Fruit fly (Drosophila melanogaster) whole organism, embryonic: ENCODE results near the gene ball.

Source experiments
- Ada2b ChIP-seq: fragments of 200-800 bp; sonication (Bioruptor generic); IDR thresholded peaks from 2 replicates; pipeline ENCODE4 v1.3.6; 2022; ENCODE audit warnings: missing biosample characterization, missing genetic modification characterization
- Aef1 ChIP-seq: fragments of 200-800 bp; sonication (Bioruptor generic); IDR thresholded peaks from 3 replicates; pipeline ENCODE4 v1.3.6; 2022; ENCODE audit warnings: missing biosample characterization, missing genetic modification characterization
- B-H1 ChIP-seq: fragments of 200-800 bp; sonication (Bioruptor generic); IDR thresholded peaks from 3 replicates; pipeline ENCODE4 v1.3.6; 2022; ENCODE audit warnings: missing biosample characterization, missing genetic modification characterization
- CG13424 ChIP-seq: fragments of 200-800 bp; sonication (Bioruptor generic); optimal IDR thresholded peaks from 2 replicates; lab custom pipeline; 2019; ENCODE audit warnings: missing biosample characterization, mild to moderate bottlenecking, missing genetic modification characterization, moderate library complexity
- CG14965 ChIP-seq: fragments of 200-800 bp; sonication (Bioruptor generic); optimal IDR thresholded peaks from 2 replicates; lab custom pipeline; 2016; ENCODE audit warnings: missing biosample characterization, missing genetic modification characterization, borderline replicate concordance
- CG16815 ChIP-seq: fragments of 200-800 bp; sonication (Bioruptor generic); optimal IDR thresholded peaks from 3 replicates; lab custom pipeline; 2017; ENCODE audit warnings: missing biosample characterization, mild to moderate bottlenecking, missing genetic modification characterization
- CG18011 ChIP-seq: fragments of 200-800 bp; sonication (Bioruptor generic); optimal IDR thresholded peaks from 2 replicates; lab custom pipeline; 2017; ENCODE audit warnings: missing biosample characterization, missing genetic modification characterization, mild to moderate bottlenecking, moderate library complexity, missing genotype
- CG18764 ChIP-seq: fragments of 200-800 bp; sonication (Bioruptor generic); optimal IDR thresholded peaks from 3 replicates; lab custom pipeline; 2016; ENCODE audit warnings: missing biosample characterization, missing genetic modification characterization
- CG2678 ChIP-seq: fragments of 200-800 bp; sonication (Bioruptor generic); optimal IDR thresholded peaks from 3 replicates; lab custom pipeline; 2019; ENCODE audit warnings: missing biosample characterization, mild to moderate bottlenecking, missing genetic modification characterization, moderate library complexity
- CG2875 ChIP-seq: fragments of 200-800 bp; sonication (Bioruptor generic); optimal IDR thresholded peaks from 2 replicates; lab custom pipeline; 2017; ENCODE audit warnings: missing biosample characterization, mild to moderate bottlenecking, missing genetic modification characterization, missing genetic modification reagents
- CG32772 ChIP-seq: fragments of 200-800 bp; sonication (Bioruptor generic); IDR thresholded peaks from 2 replicates; pipeline ENCODE4 v1.3.6; 2022; ENCODE audit warnings: missing biosample characterization, missing genetic modification characterization
- CG6813 ChIP-seq: fragments of 200-800 bp; sonication (Bioruptor generic); optimal IDR thresholded peaks from 2 replicates; lab custom pipeline; 2017; ENCODE audit warnings: missing biosample characterization, missing genetic modification characterization, mild to moderate bottlenecking, moderate library complexity, missing genetic modification reagents
- CG8944 ChIP-seq: fragments of 200-800 bp; sonication (Bioruptor generic); optimal IDR thresholded peaks from 3 replicates; lab custom pipeline; 2016; ENCODE audit warnings: missing biosample characterization, missing genetic modification characterization
- CG9437 ChIP-seq: fragments of 200-800 bp; sonication (Bioruptor generic); optimal IDR thresholded peaks from 2 replicates; lab custom pipeline; 2018; ENCODE audit warnings: missing biosample characterization, mild to moderate bottlenecking, missing genetic modification characterization
- CG9727 ChIP-seq: fragments of 200-800 bp; sonication (Bioruptor generic); optimal IDR thresholded peaks from 3 replicates; lab custom pipeline; 2017; ENCODE audit warnings: missing biosample characterization, mild to moderate bottlenecking, missing genetic modification characterization
- CG9817 ChIP-seq: fragments of 200-800 bp; sonication (Bioruptor generic); optimal IDR thresholded peaks from 2 replicates; lab custom pipeline; 2018; ENCODE audit warnings: missing biosample characterization, mild to moderate bottlenecking, missing genetic modification characterization, moderate library complexity
- CG9876 ChIP-seq: fragments of 200-800 bp; sonication (Bioruptor generic); optimal IDR thresholded peaks from 2 replicates; lab custom pipeline; 2016; ENCODE audit warnings: missing biosample characterization, missing genetic modification characterization
- CHES-1-like ChIP-seq: fragments of 200-800 bp; sonication (Bioruptor generic); optimal IDR thresholded peaks from 2 replicates; lab custom pipeline; 2016; ENCODE audit warnings: missing biosample characterization, missing genetic modification characterization
- Camta ChIP-seq: fragments of 200-800 bp; sonication (Bioruptor generic); optimal IDR thresholded peaks from 2 replicates; lab custom pipeline; 2016; ENCODE audit warnings: missing biosample characterization, missing genetic modification characterization
- Fer1 ChIP-seq: fragments of 200-800 bp; sonication (Bioruptor generic); optimal IDR thresholded peaks from 2 replicates; lab custom pipeline; 2017; ENCODE audit warnings: missing biosample characterization, mild to moderate bottlenecking, missing genetic modification characterization
- GATAe ChIP-seq: fragments of 200-800 bp; sonication (Bioruptor generic); conservative IDR thresholded peaks from 2 replicates; pipeline ENCODE4 v1.3.6; 2022; ENCODE audit warnings: missing biosample characterization, missing genetic modification characterization
- H15 ChIP-seq: fragments of 200-800 bp; sonication (Bioruptor generic); IDR thresholded peaks from 3 replicates; pipeline ENCODE4 v1.3.6; 2022; ENCODE audit warnings: missing biosample characterization, missing genetic modification characterization
- H2.0 ChIP-seq: fragments of 200-800 bp; sonication (Bioruptor generic); IDR thresholded peaks from 2 replicates; pipeline ENCODE4 v1.3.6; 2022; ENCODE audit warnings: missing biosample characterization, missing genetic modification characterization
- HLHmδ ChIP-seq: fragments of 200-800 bp; sonication (Bioruptor generic); optimal IDR thresholded peaks from 2 replicates; lab custom pipeline; 2018; ENCODE audit warnings: missing biosample characterization, mild to moderate bottlenecking, missing genetic modification characterization, moderate library complexity
- Nf-YA ChIP-seq: fragments of 200-800 bp; sonication (Bioruptor generic); IDR thresholded peaks from 2 replicates; pipeline ENCODE4 v1.3.6; 2022; ENCODE audit warnings: missing biosample characterization, missing genetic modification characterization
- Optix ChIP-seq: fragments of 200-800 bp; sonication (Bioruptor generic); IDR thresholded peaks from 3 replicates; pipeline ENCODE4 v1.3.6; 2022; ENCODE audit warnings: missing biosample characterization, missing genetic modification characterization
- Poxn ChIP-seq: fragments of 200-800 bp; sonication (Bioruptor generic); IDR thresholded peaks from 2 replicates; pipeline ENCODE4 v1.3.6; 2022; ENCODE audit warnings: missing biosample characterization, missing genetic modification characterization
- Ptx1 ChIP-seq: fragments of 200-800 bp; sonication (Bioruptor generic); IDR thresholded peaks from 2 replicates; pipeline ENCODE4 v1.3.6; 2022; ENCODE audit warnings: missing biosample characterization, missing genetic modification characterization
- Six4 ChIP-seq: fragments of 200-800 bp; sonication (Bioruptor generic); optimal IDR thresholded peaks from 2 replicates; lab custom pipeline; 2016; ENCODE audit warnings: missing biosample characterization, missing genetic modification characterization
- abd-A ChIP-seq: fragments of 200-800 bp; sonication (Bioruptor generic); optimal IDR thresholded peaks from 3 replicates; lab custom pipeline; 2019; ENCODE audit warnings: missing biosample characterization, mild to moderate bottlenecking, missing genetic modification characterization, moderate library complexity
- al ChIP-seq: fragments of 200-800 bp; sonication (Bioruptor generic); IDR thresholded peaks from 2 replicates; pipeline ENCODE4 v1.3.6; 2022; ENCODE audit warnings: missing biosample characterization, missing genetic modification characterization
- ato ChIP-seq: fragments of 200-800 bp; sonication (Bioruptor generic); IDR thresholded peaks from 2 replicates; pipeline ENCODE4 v1.3.6; 2022; ENCODE audit warnings: missing biosample characterization, missing genetic modification characterization; ENCODE audit not compliant: partially characterized antibody
- bcd ChIP-seq: fragments of 200-800 bp; sonication (Bioruptor generic); optimal IDR thresholded peaks from 2 replicates; lab custom pipeline; 2017; ENCODE audit warnings: missing biosample characterization, mild to moderate bottlenecking, missing genetic modification characterization
- croc ChIP-seq: fragments of 200-800 bp; sonication (Bioruptor generic); conservative IDR thresholded peaks from 3 replicates; pipeline ENCODE4 v1.3.6; 2022; ENCODE audit warnings: missing biosample characterization, missing genetic modification characterization
- fd102C ChIP-seq: fragments of 200-800 bp; sonication (Bioruptor generic); optimal IDR thresholded peaks from 2 replicates; lab custom pipeline; 2018; ENCODE audit warnings: missing biosample characterization, mild to moderate bottlenecking, missing genetic modification characterization, moderate library complexity
- gro ChIP-seq: fragments of 200-800 bp; sonication (Bioruptor generic); optimal IDR thresholded peaks from 2 replicates; lab custom pipeline; 2016; ENCODE audit warnings: missing biosample characterization, missing genetic modification characterization
- kni ChIP-seq: fragments of 200-800 bp; sonication (Bioruptor generic); optimal IDR thresholded peaks from 3 replicates; lab custom pipeline; 2017; ENCODE audit warnings: mild to moderate bottlenecking, missing biosample characterization, missing genetic modification reagents, missing genetic modification characterization
- nau ChIP-seq: fragments of 200-800 bp; sonication (Bioruptor generic); optimal IDR thresholded peaks from 3 replicates; lab custom pipeline; 2017; ENCODE audit warnings: missing biosample characterization, mild to moderate bottlenecking, missing genetic modification characterization, missing genetic modification reagents
- p53 ChIP-seq: fragments of 200-800 bp; sonication (Bioruptor generic); optimal IDR thresholded peaks from 2 replicates; lab custom pipeline; 2016; ENCODE audit warnings: missing biosample characterization, missing genetic modification characterization
- phol ChIP-seq: fragments of 200-800 bp; sonication (Bioruptor generic); optimal IDR thresholded peaks from 3 replicates; lab custom pipeline; 2018; ENCODE audit warnings: missing biosample characterization, mild to moderate bottlenecking, missing genetic modification characterization, moderate library complexity
- pum ChIP-seq: fragments of 200-800 bp; sonication (Bioruptor generic); optimal IDR thresholded peaks from 2 replicates; lab custom pipeline; 2016; ENCODE audit warnings: missing biosample characterization, missing genetic modification characterization
- repo ChIP-seq: fragments of 200-800 bp; sonication (Bioruptor generic); optimal IDR thresholded peaks from 2 replicates; lab custom pipeline; 2016; ENCODE audit warnings: missing biosample characterization, missing genetic modification characterization
- rib ChIP-seq: fragments of 200-800 bp; sonication (Bioruptor generic); IDR thresholded peaks from 2 replicates; pipeline ENCODE4 v1.3.6; 2022; ENCODE audit warnings: missing biosample characterization, missing genetic modification characterization
- sc ChIP-seq, 3 experiments: fragments of >200 bp in 2 of 3; fragments of 200-800 bp in 1 of 3; sonication (Bioruptor generic) in 1 of 3; optimal IDR thresholded peaks; 2 replicates in 2 of 3; 3 replicates in 1 of 3; lab custom pipeline; 2017; ENCODE audit warnings: mild to moderate bottlenecking in 1 of 3, missing biosample characterization in 1 of 3, missing genetic modification characterization in 1 of 3, missing genetic modification reagents in 1 of 3
- sens ChIP-seq: fragments of 200-800 bp; sonication (Bioruptor generic); peaks from one replicate; lab custom pipeline; 2016; ENCODE audit warnings: missing biosample characterization, missing genetic modification characterization
- shn ChIP-seq: fragments of 200-800 bp; sonication (Bioruptor generic); optimal IDR thresholded peaks from 3 replicates; lab custom pipeline; 2016; ENCODE audit warnings: missing biosample characterization, missing genetic modification characterization
- sim ChIP-seq: fragments of 200-800 bp; sonication (Bioruptor generic); IDR thresholded peaks from 2 replicates; pipeline ENCODE4 v1.3.6; 2022; ENCODE audit warnings: missing biosample characterization, missing genetic modification characterization
- sima ChIP-seq: fragments of 200-800 bp; sonication (Bioruptor generic); optimal IDR thresholded peaks from 2 replicates; lab custom pipeline; 2016; ENCODE audit warnings: missing biosample characterization, missing genetic modification characterization
- tin ChIP-seq: fragments of 200-800 bp; sonication (Bioruptor generic); optimal IDR thresholded peaks from 3 replicates; lab custom pipeline; 2016; ENCODE audit warnings: missing biosample characterization, missing genetic modification characterization
- tna ChIP-seq: fragments of 200-800 bp; sonication (Bioruptor generic); IDR thresholded peaks from 2 replicates; pipeline ENCODE4 v1.3.6; 2022; ENCODE audit warnings: missing biosample characterization, missing genetic modification characterization; ENCODE audit not compliant: partially characterized antibody

The ball gene

dm6 chr3R:26875544-26876027, 9.0 kb upstream of the ball start, which contains the start of gene Rb97D (continued):
- TF ChIP-seq CG2678 (peak; percentile 78), Camta (peak; percentile 71), sima (GFP tag; lab: Kevin White, UChicago) (no peak), H15 (GFP tag; lab: Robert Waterston, UW) (peak; percentile 59; the same call in 1 of the 3 replicates), HLHmδ (GFP tag; lab: Kevin White, UChicago) (no peak), sens (GFP tag; lab: Kevin White, UChicago) (peak; percentile 96), abd-A (no peak), B-H1 (GFP tag; lab: Robert Waterston, UW) (no peak; the same call in 1 of the 3 replicates), CG18764 (GFP tag; lab: Kevin White, UChicago) (peak; percentile 44), sc (optimal IDR thresholded peaks at IDR 0.05; lab: Kevin White, UChicago) (no peak), sc (GFP tag; optimal IDR thresholded peaks at IDR 0.05; lab: Kevin White, UChicago) (peak; percentile 21), CG2875 (GFP tag; lab: Kevin White, UChicago) (peak; percentile 16), croc (GFP tag; lab: Robert Waterston, UW) (peak; percentile 28; the same call in 1 of the 3 replicates), CHES-1-like (GFP tag; lab: Kevin White, UChicago) (peak; percentile 65), GATAe (GFP tag; lab: Robert Waterston, UW) (no peak), CG32772 (GFP tag; lab: Robert Waterston, UW) (peak; percentile 30; the same call in 1 of the 2 replicates), CG18011 (GFP tag; lab: Kevin White, UChicago) (peak; percentile 62), tin (GFP tag; lab: Kevin White, UChicago) (peak; percentile 64), fd102C (GFP tag; lab: Kevin White, UChicago) (no peak), CG16815 (GFP tag; lab: Kevin White, UChicago) (peak; percentile 32), Ptx1 (GFP tag; lab: Robert Waterston, UW) (peak; percentile 79), CG14965 (GFP tag; lab: Kevin White, UChicago) (no peak), Six4 (peak; percentile 38), CG9876 (GFP tag; lab: Kevin White, UChicago) (peak; percentile 62), tna (GFP tag; lab: Robert Waterston, UW) (no peak), shn (GFP tag; lab: Kevin White, UChicago) (peak; percentile 62), pum (GFP tag; lab: Kevin White, UChicago) (peak; percentile 67), Ada2b (GFP tag; lab: Robert Waterston, UW) (peak; percentile 72), Aef1 (GFP tag; lab: Robert Waterston, UW) (peak; percentile 26; the same call in 1 of the 3 replicates), p53 (GFP tag; lab: Kevin White, UChicago) (peak; percentile 19), rib (GFP tag; lab: Robert Waterston, UW) (no peak), CG9727 (peak; percentile 45), kni (GFP tag; lab: Kevin White, UChicago) (peak; percentile 2), nau (GFP tag; lab: Kevin White, UChicago) (peak; percentile 39), H2.0 (GFP tag; lab: Robert Waterston, UW) (peak; percentile 46), Nf-YA (GFP tag; lab: Robert Waterston, UW) (no peak), gro (GFP tag; lab: Kevin White, UChicago) (peak; percentile 75), Poxn (GFP tag; lab: Robert Waterston, UW) (no peak), CG8944 (GFP tag; lab: Kevin White, UChicago) (peak; percentile 59), ato (peak; percentile 72; the same call in 1 of the 2 replicates), CG9817 (tag; lab: Kevin White, UChicago) (peak; percentile 71), phol (tag; lab: Kevin White, UChicago) (peak; percentile 78), Fer1 (GFP tag; lab: Kevin White, UChicago) (peak; percentile 52), repo (GFP tag; lab: Kevin White, UChicago) (peak; percentile 53), CG13424 (tag; lab: Kevin White, UChicago) (peak; percentile 81), CG6813 (GFP tag; lab: Kevin White, UChicago) (peak; percentile 19), CG9437 (GFP tag; lab: Kevin White, UChicago) (peak; percentile 29), al (GFP tag; lab: Robert Waterston, UW) (peak; percentile 4; the same call in 1 of the 2 replicates), Optix (peak; percentile 52; the same call in 1 of the 3 replicates), bcd (peak; percentile 54), sim (GFP tag; lab: Robert Waterston, UW) (no peak)
